Fruit fly (Drosophila melanogaster): ENCODE data around the gene CG3309.

CG3309 gene

DNA sequence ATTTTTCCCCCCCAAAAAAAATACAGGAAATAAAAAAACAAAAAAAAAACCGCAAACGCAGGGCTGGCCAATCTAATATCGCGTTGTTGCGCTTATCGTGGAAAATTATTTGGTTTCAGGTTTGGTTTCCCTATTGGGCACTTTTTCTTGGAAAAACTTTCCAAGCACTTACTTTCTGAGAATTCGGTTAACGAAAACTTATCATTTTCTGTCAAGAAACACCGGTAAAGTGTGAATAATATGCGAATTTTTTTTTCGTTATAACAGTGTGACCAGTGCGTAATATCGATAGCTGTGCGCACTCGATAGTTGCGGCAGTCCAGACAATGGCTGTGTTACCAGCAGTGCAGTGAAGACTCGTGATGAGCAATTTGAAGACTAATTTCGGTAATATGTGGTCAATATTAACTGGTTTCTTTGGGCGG, 6.7 kb downstream of the CG3309 start, which contains the start of gene Rnp4F (continued):
- no peak for TF ChIP-seq CG4360 (GFP tag; IDR thresholded peaks at IDR 0.05)
- no peak for TF ChIP-seq tio (GFP tag; optimal IDR thresholded peaks at IDR 0.05)
- peak; percentile 85 for TF ChIP-seq MBD-R2 (GFP tag; IDR thresholded peaks at IDR 0.05)
- TF ChIP-seq CG33557 (GFP tag; optimal IDR thresholded peaks at IDR 0.05) = no peak
- peak; percentile 81 for TF ChIP-seq Sin3A (optimal IDR thresholded peaks at IDR 0.05)
- TF ChIP-seq CoRest (tag; optimal IDR thresholded peaks at IDR 0.05) = peak; percentile 77
- TF ChIP-seq CG31224 (GFP tag; IDR thresholded peaks at IDR 0.05) = peak; percentile 47
- TF ChIP-seq Dll (GFP tag; IDR thresholded peaks at IDR 0.05; ENCODE audit: partially characterized antibody) = peak; percentile 76
- TF ChIP-seq HLH3B (GFP tag; IDR thresholded peaks at IDR 0.05) = peak; percentile 62
- TF ChIP-seq CG12744 (GFP tag; optimal IDR thresholded peaks at IDR 0.05) = peak; percentile 44
- peak; percentile 67 for TF ChIP-seq CG12155 (GFP tag; optimal IDR thresholded peaks at IDR 0.05)
- peak; percentile 57 for TF ChIP-seq CG14667 (GFP tag; IDR thresholded peaks at IDR 0.05)
- TF ChIP-seq trh (GFP tag; optimal IDR thresholded peaks at IDR 0.05) = peak; percentile 49
- TF ChIP-seq Vsx1 (GFP tag; optimal IDR thresholded peaks at IDR 0.05) = no peak
- TF ChIP-seq CG31388 (GFP tag; optimal IDR thresholded peaks at IDR 0.05) = no peak
- peak; percentile 47; the same call in 1 of the 2 replicates for TF ChIP-seq Drgx (GFP tag; IDR thresholded peaks at IDR 0.05)
- no peak for TF ChIP-seq Tbp (GFP tag; optimal IDR thresholded peaks at IDR 0.05)
- no peak for TF ChIP-seq CG12769 (tag; optimal IDR thresholded peaks at IDR 0.05)
- TF ChIP-seq CG18476 (GFP tag; optimal IDR thresholded peaks at IDR 0.05) = no peak
- TF ChIP-seq Fer1 (GFP tag; optimal IDR thresholded peaks at IDR 0.05) = peak; percentile 65
- TF ChIP-seq C15 (GFP tag; IDR thresholded peaks at IDR 0.05) = 0 out of 3 replicates have a peak, but pooled peaks have one; percentile 12
- no peak for TF ChIP-seq schlank (tag; optimal IDR thresholded peaks at IDR 0.05)
- peak; percentile 44 for TF ChIP-seq CG1233 (GFP tag; optimal IDR thresholded peaks at IDR 0.05)
- TF ChIP-seq sqz (GFP tag; optimal IDR thresholded peaks at IDR 0.05) = peak; percentile 99
- TF ChIP-seq ash1 (GFP tag; optimal IDR thresholded peaks at IDR 0.05) = no peak
- TF ChIP-seq gce (GFP tag; IDR thresholded peaks at IDR 0.05) = no peak
- peak; percentile 80; the same call in 2 of the 3 replicates for TF ChIP-seq CG11456 (GFP tag; IDR thresholded peaks at IDR 0.05)
- TF ChIP-seq Pdp1 (GFP tag; optimal IDR thresholded peaks at IDR 0.05) = peak; percentile 63 to 72
- no peak for TF ChIP-seq danr (GFP tag; IDR thresholded peaks at IDR 0.05)
- TF ChIP-seq cas (GFP tag; IDR thresholded peaks at IDR 0.05) = peak; percentile 24; the same call in 1 of the 2 replicates
- peak; percentile 45; the same call in 2 of the 3 replicates for TF ChIP-seq ase (GFP tag; IDR thresholded peaks at IDR 0.05)
- peak; percentile 35 for TF ChIP-seq trem (tag; optimal IDR thresholded peaks at IDR 0.05)
- TF ChIP-seq CG9932 (GFP tag; IDR thresholded peaks at IDR 0.05) = peak; percentile 90
- 0 out of 2 replicates have a peak, but pooled peaks have one; percentile 37 for TF ChIP-seq gt (GFP tag; IDR thresholded peaks at IDR 0.05)
- TF ChIP-seq row (GFP tag; IDR thresholded peaks at IDR 0.05) = peak; percentile 94
- no peak for TF ChIP-seq CG2678 (tag; optimal IDR thresholded peaks at IDR 0.05)
- TF ChIP-seq exex (tag; optimal IDR thresholded peaks at IDR 0.05) = no peak
- peak; percentile 63 for TF ChIP-seq Dad (GFP tag; optimal IDR thresholded peaks at IDR 0.05)
- TF ChIP-seq fd102C (GFP tag; optimal IDR thresholded peaks at IDR 0.05) = no peak
- no peak for TF ChIP-seq CG4328 (GFP tag; optimal IDR thresholded peaks at IDR 0.05)
- peak; percentile 38 for TF ChIP-seq CG18764 (GFP tag; optimal IDR thresholded peaks at IDR 0.05)
- TF ChIP-seq CG6254 (GFP tag; optimal IDR thresholded peaks at IDR 0.05) = no peak
- no peak for TF ChIP-seq GATAe (GFP tag; conservative IDR thresholded peaks at IDR 0.05)
- peak; percentile 72 for TF ChIP-seq gro (GFP tag; optimal IDR thresholded peaks at IDR 0.05)
- no peak for TF ChIP-seq caup (GFP tag; optimal IDR thresholded peaks at IDR 0.05; ENCODE audit: severe bottlenecking)
- peak; percentile 76 for TF ChIP-seq nom (GFP tag; optimal IDR thresholded peaks at IDR 0.05)
- TF ChIP-seq CG17385 (GFP tag; optimal IDR thresholded peaks at IDR 0.05) = peak; percentile 24
- no peak for TF ChIP-seq CG8281 (tag; optimal IDR thresholded peaks at IDR 0.05)
- TF ChIP-seq klu (GFP tag; IDR thresholded peaks at IDR 0.05) = peak; percentile 39; the same call in 1 of the 2 replicates
- peak; percentile 41 for TF ChIP-seq vfl (GFP tag; optimal IDR thresholded peaks at IDR 0.05)
- TF ChIP-seq Hmx (GFP tag; optimal IDR thresholded peaks at IDR 0.05) = no peak
